Fruit fly (Drosophila melanogaster) whole organism, embryonic: ENCODE data around the gene CG7914.

ENCODE experiments used
- B-H1 ChIP-seq: fragments of 200-800 bp; sonication (Bioruptor generic); IDR thresholded peaks from 3 replicates; pipeline ENCODE4 v1.3.6; 2022; ENCODE audit warnings: missing biosample characterization, missing genetic modification characterization
- B-H2 ChIP-seq: fragments of 200-800 bp; sonication (Bioruptor generic); optimal IDR thresholded peaks from 2 replicates; lab custom pipeline; 2018; ENCODE audit warnings: missing biosample characterization, mild to moderate bottlenecking, missing genetic modification characterization
- Bgb ChIP-seq: fragments of 200-800 bp; sonication (Bioruptor generic); IDR thresholded peaks from 2 replicates; pipeline ENCODE4 v1.3.6; 2022; ENCODE audit warnings: missing biosample characterization, missing genetic modification characterization; ENCODE audit not compliant: partially characterized antibody
- CG10267 ChIP-seq: fragments of 200-800 bp; sonication (Bioruptor generic); optimal IDR thresholded peaks from 2 replicates; lab custom pipeline; 2018; ENCODE audit warnings: missing biosample characterization, mild to moderate bottlenecking, missing genetic modification characterization, moderate library complexity
- CG10321 ChIP-seq: fragments of 200-800 bp; sonication (Bioruptor generic); IDR thresholded peaks from 2 replicates; pipeline ENCODE4 v1.3.6; 2022; ENCODE audit warnings: missing biosample characterization, missing genetic modification characterization
- CG10462 ChIP-seq: fragments of 200-800 bp; sonication (Bioruptor generic); optimal IDR thresholded peaks from 2 replicates; lab custom pipeline; 2016; ENCODE audit warnings: missing biosample characterization, missing genetic modification characterization
- CG10654 ChIP-seq: fragments of 200-800 bp; sonication (Bioruptor generic); optimal IDR thresholded peaks from 2 replicates; lab custom pipeline; 2016; ENCODE audit warnings: missing biosample characterization, missing genetic modification characterization
- CG11456 ChIP-seq: fragments of 200-800 bp; sonication (Bioruptor generic); IDR thresholded peaks from 3 replicates; pipeline ENCODE4 v1.3.6; 2022; ENCODE audit warnings: missing biosample characterization, missing genetic modification characterization
- CG12104 ChIP-seq: fragments of 200-800 bp; sonication (Bioruptor generic); optimal IDR thresholded peaks from 3 replicates; lab custom pipeline; 2016; ENCODE audit warnings: missing biosample characterization, missing genetic modification characterization
- CG12659 ChIP-seq: fragments of 200-800 bp; sonication (Bioruptor generic); optimal IDR thresholded peaks from 3 replicates; lab custom pipeline; 2017; ENCODE audit warnings: mild to moderate bottlenecking, missing biosample characterization, missing genetic modification reagents, missing genetic modification characterization
- CG13424 ChIP-seq: fragments of 200-800 bp; sonication (Bioruptor generic); optimal IDR thresholded peaks from 2 replicates; lab custom pipeline; 2019; ENCODE audit warnings: missing biosample characterization, mild to moderate bottlenecking, missing genetic modification characterization, moderate library complexity
- CG14441 ChIP-seq: fragments of 200-800 bp; sonication (Bioruptor generic); IDR thresholded peaks from 2 replicates; pipeline ENCODE4 v1.3.6; 2022; ENCODE audit warnings: missing biosample characterization, missing genetic modification characterization
- CG14710 ChIP-seq: fragments of 200-800 bp; sonication (Bioruptor generic); optimal IDR thresholded peaks from 3 replicates; lab custom pipeline; 2019; ENCODE audit warnings: missing biosample characterization, mild to moderate bottlenecking, missing genetic modification characterization, moderate library complexity
- CG3407 ChIP-seq: fragments of 200-800 bp; sonication (Bioruptor generic); optimal IDR thresholded peaks from 2 replicates; lab custom pipeline; 2018; ENCODE audit warnings: missing biosample characterization, mild to moderate bottlenecking, missing genetic modification characterization
- CG4820 ChIP-seq: fragments of 200-800 bp; sonication (Bioruptor generic); optimal IDR thresholded peaks from 3 replicates; lab custom pipeline; 2016; ENCODE audit warnings: missing biosample characterization, missing genetic modification characterization
- CG9797 ChIP-seq: fragments of 200-800 bp; sonication (Bioruptor generic); optimal IDR thresholded peaks from 3 replicates; lab custom pipeline; 2018; ENCODE audit warnings: missing biosample characterization, mild to moderate bottlenecking, missing genetic modification characterization
- CG9817 ChIP-seq: fragments of 200-800 bp; sonication (Bioruptor generic); optimal IDR thresholded peaks from 2 replicates; lab custom pipeline; 2018; ENCODE audit warnings: missing biosample characterization, mild to moderate bottlenecking, missing genetic modification characterization, moderate library complexity
- Chrac-16 ChIP-seq: fragments of 200-800 bp; sonication (Bioruptor generic); optimal IDR thresholded peaks from 3 replicates; lab custom pipeline; 2016; ENCODE audit warnings: missing biosample characterization, missing genetic modification characterization
- Drgx ChIP-seq: fragments of 200-800 bp; sonication (Bioruptor generic); IDR thresholded peaks from 2 replicates; pipeline ENCODE4 v1.3.6; 2022; ENCODE audit warnings: missing biosample characterization, missing genetic modification characterization
- Ets97D ChIP-seq: fragments of 200-800 bp; sonication (Bioruptor generic); optimal IDR thresholded peaks from 3 replicates; lab custom pipeline; 2016; ENCODE audit warnings: missing biosample characterization, missing genetic modification characterization
- Fer3 ChIP-seq: fragments of 200-800 bp; sonication (Bioruptor generic); optimal IDR thresholded peaks from 2 replicates; lab custom pipeline; 2018; ENCODE audit warnings: missing biosample characterization, mild to moderate bottlenecking, missing genetic modification characterization, moderate library complexity
- HLHmδ ChIP-seq: fragments of 200-800 bp; sonication (Bioruptor generic); optimal IDR thresholded peaks from 2 replicates; lab custom pipeline; 2018; ENCODE audit warnings: missing biosample characterization, mild to moderate bottlenecking, missing genetic modification characterization, moderate library complexity
- Jarid2 ChIP-seq: fragments of 200-800 bp; sonication (Bioruptor generic); optimal IDR thresholded peaks from 3 replicates; lab custom pipeline; 2017; ENCODE audit warnings: mild to moderate bottlenecking, missing biosample characterization, missing genetic modification reagents, missing genetic modification characterization
- Lim3 ChIP-seq: fragments of 200-800 bp; sonication (Bioruptor generic); IDR thresholded peaks from 2 replicates; pipeline ENCODE4 v1.3.6; 2022; ENCODE audit warnings: missing biosample characterization, missing genetic modification characterization
- Nf-YA ChIP-seq: fragments of 200-800 bp; sonication (Bioruptor generic); IDR thresholded peaks from 2 replicates; pipeline ENCODE4 v1.3.6; 2022; ENCODE audit warnings: missing biosample characterization, missing genetic modification characterization
- Nf-YB ChIP-seq: fragments of 200-800 bp; sonication (Bioruptor generic); optimal IDR thresholded peaks from 3 replicates; lab custom pipeline; 2019; ENCODE audit warnings: missing biosample characterization, mild to moderate bottlenecking, missing genetic modification characterization, moderate library complexity
- Stat92E ChIP-seq, 3 experiments: fragments of >200 bp in 2 of 3; fragments of 200-800 bp in 1 of 3; sonication (Bioruptor generic) in 1 of 3; optimal IDR thresholded peaks; 2 replicates each; lab custom pipeline; 2017 to 2019; ENCODE audit warnings: missing biosample characterization in 3 of 3, missing genetic modification characterization in 3 of 3, mild to moderate bottlenecking in 1 of 3, moderate library complexity in 1 of 3
- br ChIP-seq: fragments of >200 bp; optimal IDR thresholded peaks from 2 replicates; lab custom pipeline; 2017
- btn ChIP-seq: fragments of 200-800 bp; sonication (Bioruptor generic); optimal IDR thresholded peaks from 2 replicates; lab custom pipeline; 2016; ENCODE audit warnings: missing biosample characterization, missing genetic modification characterization
- cato ChIP-seq: fragments of 200-800 bp; sonication (Bioruptor generic); optimal IDR thresholded peaks from 2 replicates; lab custom pipeline; 2016; ENCODE audit warnings: missing biosample characterization, missing genetic modification characterization, borderline replicate concordance
- chif ChIP-seq, 2 experiments: fragments of 200-800 bp; sonication (Bioruptor generic); optimal IDR thresholded peaks; 3 replicates each; lab custom pipeline; 2016; ENCODE audit warnings: missing biosample characterization in 2 of 2, missing genetic modification characterization in 2 of 2
- dpn ChIP-seq, 2 experiments: fragments of 200-800 bp; sonication (Bioruptor generic); optimal IDR thresholded peaks; 3 replicates each; lab custom pipeline; 2016; ENCODE audit warnings: missing biosample characterization in 2 of 2, missing genetic modification characterization in 2 of 2
- fu2 ChIP-seq: fragments of 200-800 bp; sonication (Bioruptor generic); optimal IDR thresholded peaks from 2 replicates; lab custom pipeline; 2016; ENCODE audit warnings: missing biosample characterization, missing genetic modification characterization
- gcm ChIP-seq: fragments of 200-800 bp; sonication (Bioruptor generic); optimal IDR thresholded peaks from 2 replicates; lab custom pipeline; 2019; ENCODE audit warnings: missing biosample characterization, mild to moderate bottlenecking, missing genetic modification characterization, moderate library complexity
- h ChIP-seq: fragments of >200 bp; optimal IDR thresholded peaks from 2 replicates; lab custom pipeline; 2017
- jigr1 ChIP-seq: fragments of 200-800 bp; sonication (Bioruptor generic); IDR thresholded peaks from 3 replicates; pipeline ENCODE4 v1.3.6; 2022; ENCODE audit warnings: missing biosample characterization, missing genetic modification characterization
- jumu ChIP-seq: fragments of 200-800 bp; sonication (Bioruptor generic); optimal IDR thresholded peaks from 3 replicates; lab custom pipeline; 2016; ENCODE audit warnings: missing biosample characterization, missing genetic modification characterization
- lov ChIP-seq, 2 experiments: fragments of 200-800 bp in 1 of 2; fragments of >200 bp in 1 of 2; sonication (Bioruptor generic) in 1 of 2; IDR thresholded peaks in 1 of 2; optimal IDR thresholded peaks in 1 of 2; 2 replicates in 1 of 2; 3 replicates in 1 of 2; pipeline versions ENCODE4 v1.3.6 to Lab custom; 2017 to 2022; ENCODE audit warnings: missing biosample characterization in 1 of 2, missing genetic modification characterization in 1 of 2
- mld ChIP-seq: fragments of 200-800 bp; sonication (Bioruptor generic); IDR thresholded peaks from 3 replicates; pipeline ENCODE4 v1.3.6; 2022; ENCODE audit warnings: missing biosample characterization, missing genetic modification characterization; ENCODE audit not compliant: partially characterized antibody
- nmo ChIP-seq: fragments of 200-800 bp; sonication (Bioruptor generic); optimal IDR thresholded peaks from 2 replicates; lab custom pipeline; 2018; ENCODE audit warnings: missing biosample characterization, mild to moderate bottlenecking, missing genetic modification characterization, moderate library complexity
- p53 ChIP-seq: fragments of 200-800 bp; sonication (Bioruptor generic); optimal IDR thresholded peaks from 2 replicates; lab custom pipeline; 2016; ENCODE audit warnings: missing biosample characterization, missing genetic modification characterization
- sc ChIP-seq, 3 experiments: fragments of >200 bp in 2 of 3; fragments of 200-800 bp in 1 of 3; sonication (Bioruptor generic) in 1 of 3; optimal IDR thresholded peaks; 2 replicates in 2 of 3; 3 replicates in 1 of 3; lab custom pipeline; 2017; ENCODE audit warnings: mild to moderate bottlenecking in 1 of 3, missing biosample characterization in 1 of 3, missing genetic modification characterization in 1 of 3, missing genetic modification reagents in 1 of 3
- so ChIP-seq: fragments of 200-800 bp; sonication (Bioruptor generic); IDR thresholded peaks from 3 replicates; pipeline ENCODE4 v1.3.6; 2022; ENCODE audit warnings: missing biosample characterization, missing genetic modification characterization
- sob ChIP-seq: fragments of 200-800 bp; sonication (Bioruptor generic); IDR thresholded peaks from 2 replicates; pipeline ENCODE4 v1.3.6; 2022; ENCODE audit warnings: missing biosample characterization, missing genetic modification characterization
- sqz ChIP-seq: fragments of 200-800 bp; sonication (Bioruptor generic); optimal IDR thresholded peaks from 3 replicates; lab custom pipeline; 2018; ENCODE audit warnings: missing biosample characterization, mild to moderate bottlenecking, missing genetic modification characterization
- tna ChIP-seq: fragments of 200-800 bp; sonication (Bioruptor generic); IDR thresholded peaks from 2 replicates; pipeline ENCODE4 v1.3.6; 2022; ENCODE audit warnings: missing biosample characterization, missing genetic modification characterization; ENCODE audit not compliant: partially characterized antibody
- vnd ChIP-seq: fragments of 200-800 bp; sonication (Bioruptor generic); IDR thresholded peaks from 3 replicates; pipeline ENCODE4 v1.3.6; 2022; ENCODE audit warnings: missing biosample characterization, missing genetic modification characterization; ENCODE audit not compliant: partially characterized antibody
- vvl ChIP-seq: fragments of 200-800 bp; sonication (Bioruptor generic); IDR thresholded peaks from 2 replicates; pipeline ENCODE4 v1.3.6; 2022; ENCODE audit warnings: missing biosample characterization, missing genetic modification characterization
- zen2 ChIP-seq: fragments of 200-800 bp; sonication (Bioruptor generic); IDR thresholded peaks from 3 replicates; pipeline ENCODE4 v1.3.6; 2022; ENCODE audit warnings: missing biosample characterization, missing genetic modification characterization; ENCODE audit not compliant: partially characterized antibody
- zfh1 ChIP-seq: fragments of 200-800 bp; sonication (Bioruptor generic); IDR thresholded peaks from 3 replicates; pipeline ENCODE4 v1.3.6; 2022; ENCODE audit warnings: missing biosample characterization, missing genetic modification characterization

CG7914 gene

DNA sequence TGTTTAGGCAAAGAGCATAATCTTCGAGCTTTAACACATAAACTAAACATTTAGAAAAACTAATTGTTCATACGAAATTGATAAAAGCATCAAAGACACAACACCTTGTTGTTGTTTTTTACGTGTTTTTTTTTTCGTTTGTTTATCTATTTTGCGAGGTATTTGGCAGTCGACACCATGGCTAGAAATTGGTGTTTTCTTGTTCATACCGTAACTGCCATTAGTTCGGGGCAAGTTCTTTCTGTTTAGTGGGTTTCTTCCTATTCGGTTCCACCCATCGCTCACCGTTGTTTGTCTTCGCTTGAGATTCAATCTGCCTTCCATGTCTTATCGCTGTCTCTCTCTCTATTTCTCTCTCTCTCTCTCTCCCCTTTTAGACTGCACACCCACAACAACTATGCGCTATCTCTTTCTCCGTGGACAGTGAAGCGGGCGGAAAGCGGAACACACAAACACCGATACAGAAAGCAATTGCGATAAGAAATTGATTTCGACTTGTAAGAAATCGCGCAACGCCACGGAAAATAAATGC lies 46.8 kb downstream of the CG7914 start (continued):
- TF ChIP-seq mld (GFP tag; lab: Robert Waterston, UW) (no peak), CG11456 (GFP tag; lab: Robert Waterston, UW) (no peak), nmo (GFP tag; lab: Kevin White, UChicago) (peak; percentile 75), Fer3 (tag; lab: Kevin White, UChicago) (no peak), cato (GFP tag; lab: Kevin White, UChicago) (no peak), zfh1 (GFP tag; lab: Robert Waterston, UW) (no peak), HLHmδ (GFP tag; lab: Kevin White, UChicago) (no peak), CG13424 (no peak), CG10462 (GFP tag; lab: Kevin White, UChicago) (no peak), chif (GFP tag; optimal IDR thresholded peaks at IDR 0.05; lab: Kevin White, UChicago) (peak; percentile 8 to 40), CG3407 (GFP tag; lab: Kevin White, UChicago) (no peak), sqz (GFP tag; lab: Kevin White, UChicago) (no peak), Chrac-16 (GFP tag; lab: Kevin White, UChicago) (peak; percentile 32), h (lab: Kevin White, UChicago) (no peak), B-H1 (GFP tag; lab: Robert Waterston, UW) (no peak), gcm (GFP tag; lab: Kevin White, UChicago) (no peak), sc (optimal IDR thresholded peaks at IDR 0.05; lab: Kevin White, UChicago) (no peak), sc (GFP tag; optimal IDR thresholded peaks at IDR 0.05; lab: Kevin White, UChicago) (no peak), p53 (GFP tag; lab: Kevin White, UChicago) (no peak), jumu (GFP tag; lab: Kevin White, UChicago) (no peak), CG9817 (no peak), Lim3 (GFP tag; lab: Robert Waterston, UW) (no peak), CG12659 (no peak), lov (optimal IDR thresholded peaks at IDR 0.05; lab: Kevin White, UChicago) (no peak), lov (GFP tag; IDR thresholded peaks at IDR 0.05; lab: Robert Waterston, UW) (no peak), btn (no peak), CG10321 (GFP tag; lab: Robert Waterston, UW) (peak; percentile 72), so (no peak), fu2 (GFP tag; lab: Kevin White, UChicago) (peak; percentile 4), Drgx (peak; percentile 11; the same call in 1 of the 2 replicates), Jarid2 (no peak), CG12104 (GFP tag; lab: Kevin White, UChicago) (no peak), dpn (GFP tag; optimal IDR thresholded peaks at IDR 0.05; lab: Kevin White, UChicago) (peak; percentile 17 to 42), zen2 (GFP tag; lab: Robert Waterston, UW) (no peak), CG14710 (tag; lab: Kevin White, UChicago) (no peak), Bgb (no peak), Nf-YB (GFP tag; lab: Kevin White, UChicago) (no peak), CG10654 (GFP tag; lab: Kevin White, UChicago) (no peak), Nf-YA (GFP tag; lab: Robert Waterston, UW) (no peak), jigr1 (GFP tag; lab: Robert Waterston, UW) (no peak), br (lab: Kevin White, UChicago) (no peak), Stat92E (GFP tag; optimal IDR thresholded peaks at IDR 0.05; lab: Kevin White, UChicago) (no peak), B-H2 (no peak), vnd (no peak), tna (GFP tag; lab: Robert Waterston, UW) (no peak), sob (GFP tag; lab: Robert Waterston, UW) (no peak), CG10267 (no peak), CG4820 (GFP tag; lab: Kevin White, UChicago) (no peak), Ets97D (GFP tag; lab: Kevin White, UChicago) (peak; percentile 13), CG9797 (GFP tag; lab: Kevin White, UChicago) (no peak), CG14441 (GFP tag; lab: Robert Waterston, UW) (no peak), vvl (GFP tag; lab: Robert Waterston, UW) (0 out of 2 replicates have a peak, but pooled peaks have one; percentile 24)
